Worm (Caenorhabditis elegans): ENCODE measurements around the gene wht-6.
A peak's percentile ranks its signal among the peaks of the same experiment; 100 is the strongest.

- no peak for TF ChIP-seq snpc-4 (tag; optimal IDR thresholded peaks at IDR 0.05)
- TF ChIP-seq ces-1 (GFP tag; optimal IDR thresholded peaks at IDR 0.05): no peak
- TF ChIP-seq pqm-1 (tag; optimal IDR thresholded peaks at IDR 0.05): peak; percentile 1
- TF ChIP-seq arid-1 (GFP tag; conservative IDR thresholded peaks at IDR 0.05): no peak
- TF ChIP-seq nhr-77 (tag; optimal IDR thresholded peaks at IDR 0.05): peak; percentile 44
- no peak for TF ChIP-seq spr-3 (GFP tag; optimal IDR thresholded peaks at IDR 0.05)
- no peak for TF ChIP-seq lin-15B (tag; optimal IDR thresholded peaks at IDR 0.05)
- no peak for TF ChIP-seq unc-62 (GFP tag; optimal IDR thresholded peaks at IDR 0.05 in 1 of 2)
- no peak for TF ChIP-seq unc-62 (tag; optimal IDR thresholded peaks at IDR 0.05)
- TF ChIP-seq dpl-1 (GFP tag; optimal IDR thresholded peaks at IDR 0.05): peak; percentile 33
Measured at ce11 chrIII:6447521-6447920, 24.0 kb upstream of the wht-6 start.

All from whole organism, L4 larva.